Worm (Caenorhabditis elegans) whole organism, young adult: Measurements from ENCODE around the gene ocr-3.

Experiments used
- ama-1 ChIP-seq, 3 experiments: fragments of 150-350 bp in 1 of 3; sonication (generic microtip) in 2 of 3; optimal IDR thresholded peaks; 2 replicates each; lab custom pipeline; 2014 to 2018; ENCODE audit warnings: missing biosample characterization in 2 of 3, missing genetic modification characterization in 2 of 3, missing genetic modification reagents in 2 of 3
- lsl-1 ChIP-seq: fragments of 200-800 bp; sonication (Bioruptor generic); optimal IDR thresholded peaks from 2 replicates; lab custom pipeline; 2018; ENCODE audit warnings: mild to moderate bottlenecking, missing genetic modification characterization, moderate library complexity, missing compliant biosample characterization
- pbrm-1 ChIP-seq: fragments of 200-800 bp; sonication (Bioruptor generic); IDR thresholded peaks from 2 replicates; pipeline ENCODE4 v1.3.6; 2022; ENCODE audit warnings: missing genetic modification reagents, missing genetic modification characterization, missing compliant biosample characterization
- pha-4 ChIP-seq: fragments of 150-350 bp; sonication (generic microtip); optimal IDR thresholded peaks from 2 replicates; lab custom pipeline; 2014; ENCODE audit warnings: missing biosample characterization, missing genetic modification reagents, missing genetic modification characterization
- ztf-18 ChIP-seq: sonication (generic microtip); optimal IDR thresholded peaks from 2 replicates; lab custom pipeline; 2016; ENCODE audit warnings: missing genotype, mild to moderate bottlenecking, missing genetic modification characterization, missing compliant biosample characterization

DNA sequence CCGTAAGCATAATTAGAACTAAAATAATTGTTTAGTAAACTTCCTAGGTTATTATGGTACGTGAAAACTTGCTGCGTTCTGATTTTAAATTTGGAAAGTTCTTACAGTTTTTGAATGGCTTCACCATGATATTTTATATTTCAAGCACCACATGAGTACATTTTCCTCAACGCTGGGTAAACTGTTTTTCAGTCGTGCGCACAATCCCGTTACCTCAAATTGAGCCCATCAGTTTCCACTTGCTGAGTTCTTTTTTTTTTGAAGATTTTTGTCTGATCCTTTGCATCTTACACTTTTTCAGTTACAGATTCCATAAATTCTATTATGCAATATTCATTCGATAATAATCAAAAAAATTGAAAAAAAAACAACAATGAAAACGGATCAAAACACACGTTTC, 48.0 kb upstream of the ocr-3 start:
- no peak for TF ChIP-seq pha-4 (tag; lab: Kevin White, UChicago)
- no peak for TF ChIP-seq pbrm-1 (GFP tag; lab: Robert Waterston, UW)
- TF ChIP-seq ama-1 (optimal IDR thresholded peaks at IDR 0.05; lab: Kevin White, UChicago), result no peak
- no peak for TF ChIP-seq ama-1 (GFP tag; optimal IDR thresholded peaks at IDR 0.05; lab: Kevin White, UChicago)
- TF ChIP-seq lsl-1 (GFP tag; lab: Kevin White, UChicago), result no peak
- TF ChIP-seq ztf-18 (tag; lab: Kevin White, UChicago), result no peak
